Fruit fly (Drosophila melanogaster): Measurements from ENCODE around the gene CG15916.

DNA sequence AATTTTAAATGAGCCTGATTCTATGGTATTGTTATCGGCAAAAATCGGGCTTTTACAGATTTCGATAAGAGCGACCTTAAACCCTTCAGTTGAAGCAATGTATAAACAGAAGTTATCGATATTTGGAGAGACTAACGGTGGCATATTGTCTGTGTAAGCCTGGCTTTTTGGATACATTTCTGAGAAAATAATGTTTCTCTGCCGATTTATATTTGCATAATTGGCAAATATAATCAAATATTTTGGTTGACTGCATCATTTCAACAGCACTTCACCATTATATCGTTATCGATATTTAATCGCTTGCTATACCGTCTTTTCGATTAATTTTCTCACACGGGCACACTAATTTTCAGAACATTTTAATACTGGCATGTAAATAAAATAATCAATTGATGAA, 20.5 kb upstream of the CG15916 start, which contains the start of gene CG16952:
- TF ChIP-seq Hnf4 (GFP tag; optimal IDR thresholded peaks at IDR 0.05) (no peak), psq (GFP tag; optimal IDR thresholded peaks at IDR 0.05) (no peak), h (GFP tag; optimal IDR thresholded peaks at IDR 0.05) (no peak), Vsx2 (GFP tag; optimal IDR thresholded peaks at IDR 0.05; ENCODE audit: partially characterized antibody) (no peak), Myc (optimal IDR thresholded peaks at IDR 0.05) (no peak), rgr (GFP tag; optimal IDR thresholded peaks at IDR 0.05) (no peak), OdsH (GFP tag; optimal IDR thresholded peaks at IDR 0.05) (no peak), br (GFP tag; optimal IDR thresholded peaks at IDR 0.05) (no peak), pan (optimal IDR thresholded peaks at IDR 0.05) (no peak), tai (GFP tag; optimal IDR thresholded peaks at IDR 0.05) (no peak), Abd-B (GFP tag; optimal IDR thresholded peaks at IDR 0.05) (no peak), Dfd (GFP tag; optimal IDR thresholded peaks at IDR 0.05) (no peak)
